Fruit fly (Drosophila melanogaster) whole organism, embryonic: ENCODE results near the gene CG11951.

Experiments
- Atf-2 ChIP-seq: fragments of 200-800 bp; sonication (Bioruptor generic); optimal IDR thresholded peaks from 2 replicates; lab custom pipeline; 2016; ENCODE audit warnings: missing biosample characterization, missing genetic modification characterization
- CG10147 ChIP-seq: fragments of 200-800 bp; sonication (Bioruptor generic); optimal IDR thresholded peaks from 2 replicates; lab custom pipeline; 2019; ENCODE audit warnings: missing biosample characterization, mild to moderate bottlenecking, missing genetic modification characterization, moderate library complexity
- CG10209 ChIP-seq: fragments of 200-800 bp; sonication (Bioruptor generic); optimal IDR thresholded peaks from 3 replicates; lab custom pipeline; 2017; ENCODE audit warnings: missing biosample characterization, mild to moderate bottlenecking, missing genetic modification characterization, missing genetic modification reagents
- CG1024 ChIP-seq: fragments of 200-800 bp; sonication (Bioruptor generic); IDR thresholded peaks from 2 replicates; pipeline ENCODE4 v1.3.6; 2022; ENCODE audit warnings: missing biosample characterization, missing genetic modification characterization
- CG10654 ChIP-seq: fragments of 200-800 bp; sonication (Bioruptor generic); optimal IDR thresholded peaks from 2 replicates; lab custom pipeline; 2016; ENCODE audit warnings: missing biosample characterization, missing genetic modification characterization
- CG11560 ChIP-seq: fragments of 200-800 bp; sonication (Bioruptor generic); IDR thresholded peaks from 3 replicates; pipeline ENCODE4 v1.3.6; 2022; ENCODE audit warnings: missing biosample characterization, missing genetic modification characterization
- CG12071 ChIP-seq: fragments of 200-800 bp; sonication (Bioruptor generic); optimal IDR thresholded peaks from 3 replicates; lab custom pipeline; 2018; ENCODE audit warnings: missing biosample characterization, mild to moderate bottlenecking, missing genetic modification characterization
- CG1233 ChIP-seq: fragments of 200-800 bp; sonication (Bioruptor generic); optimal IDR thresholded peaks from 4 replicates; lab custom pipeline; 2018; ENCODE audit warnings: missing biosample characterization, mild to moderate bottlenecking, missing genetic modification characterization
- CG12942 ChIP-seq: fragments of 200-800 bp; sonication (Bioruptor generic); optimal IDR thresholded peaks from 3 replicates; lab custom pipeline; 2016; ENCODE audit warnings: missing biosample characterization, missing genetic modification characterization
- CG13296 ChIP-seq: fragments of 200-800 bp; sonication (Bioruptor generic); optimal IDR thresholded peaks from 3 replicates; lab custom pipeline; 2018; ENCODE audit warnings: missing biosample characterization, mild to moderate bottlenecking, missing genetic modification characterization
- CG1529 ChIP-seq: fragments of 200-800 bp; sonication (Bioruptor generic); optimal IDR thresholded peaks from 3 replicates; lab custom pipeline; 2018; ENCODE audit warnings: missing biosample characterization, missing genetic modification characterization
- CG1602 ChIP-seq: fragments of 200-800 bp; sonication (Bioruptor generic); optimal IDR thresholded peaks from 3 replicates; lab custom pipeline; 2016; ENCODE audit warnings: missing biosample characterization, missing genetic modification characterization
- CG17359 ChIP-seq: fragments of 200-800 bp; sonication (Bioruptor generic); optimal IDR thresholded peaks from 3 replicates; lab custom pipeline; 2018; ENCODE audit warnings: missing biosample characterization, mild to moderate bottlenecking, missing genetic modification characterization, moderate library complexity
- CG3065 ChIP-seq: fragments of 200-800 bp; sonication (Bioruptor generic); optimal IDR thresholded peaks from 2 replicates; lab custom pipeline; 2016; ENCODE audit warnings: missing biosample characterization, missing genetic modification characterization
- CG31441 ChIP-seq: fragments of 200-800 bp; sonication (Bioruptor generic); IDR thresholded peaks from 2 replicates; pipeline ENCODE4 v1.3.6; 2022; ENCODE audit warnings: missing biosample characterization, missing genetic modification characterization
- CG4424 ChIP-seq: fragments of 200-800 bp; sonication (Bioruptor generic); optimal IDR thresholded peaks from 3 replicates; lab custom pipeline; 2016; ENCODE audit warnings: missing biosample characterization, missing genetic modification characterization
- CG5953 ChIP-seq: fragments of 200-800 bp; sonication (Bioruptor generic); IDR thresholded peaks from 2 replicates; pipeline ENCODE4 v1.3.6; 2022; ENCODE audit warnings: missing biosample characterization, missing genetic modification characterization
- CG7786 ChIP-seq: fragments of 200-800 bp; sonication (Bioruptor generic); optimal IDR thresholded peaks from 2 replicates; lab custom pipeline; 2016; ENCODE audit warnings: missing biosample characterization, missing genetic modification characterization
- CG9817 ChIP-seq: fragments of 200-800 bp; sonication (Bioruptor generic); optimal IDR thresholded peaks from 2 replicates; lab custom pipeline; 2018; ENCODE audit warnings: missing biosample characterization, mild to moderate bottlenecking, missing genetic modification characterization, moderate library complexity
- Chrac-16 ChIP-seq: fragments of 200-800 bp; sonication (Bioruptor generic); optimal IDR thresholded peaks from 3 replicates; lab custom pipeline; 2016; ENCODE audit warnings: missing biosample characterization, missing genetic modification characterization
- CoRest ChIP-seq: fragments of 200-800 bp; sonication (Bioruptor generic); optimal IDR thresholded peaks from 3 replicates; lab custom pipeline; 2018; ENCODE audit warnings: missing biosample characterization, mild to moderate bottlenecking, missing genetic modification characterization, moderate library complexity
- Dfd ChIP-seq, 2 experiments: fragments of >200 bp; optimal IDR thresholded peaks; 2 replicates each; lab custom pipeline; 2017; ENCODE audit warnings: missing biosample characterization in 2 of 2, missing genetic modification characterization in 2 of 2
- ERR ChIP-seq: fragments of 200-800 bp; sonication (Bioruptor generic); optimal IDR thresholded peaks from 2 replicates; lab custom pipeline; 2016; ENCODE audit warnings: missing biosample characterization, missing genetic modification characterization
- HmgZ ChIP-seq: fragments of 200-800 bp; sonication (Bioruptor generic); optimal IDR thresholded peaks from 2 replicates; lab custom pipeline; 2018; ENCODE audit warnings: missing biosample characterization, mild to moderate bottlenecking, missing genetic modification characterization
- Lpt ChIP-seq: fragments of >200 bp; optimal IDR thresholded peaks from 2 replicates; lab custom pipeline; 2018; ENCODE audit warnings: missing biosample characterization, missing genetic modification characterization
- Mes4 ChIP-seq: fragments of 200-800 bp; sonication (Bioruptor generic); optimal IDR thresholded peaks from 2 replicates; lab custom pipeline; 2016; ENCODE audit warnings: missing biosample characterization, missing genetic modification characterization
- NK7.1 ChIP-seq: fragments of 200-800 bp; sonication (Bioruptor generic); optimal IDR thresholded peaks from 3 replicates; lab custom pipeline; 2016; ENCODE audit warnings: missing biosample characterization, missing genetic modification characterization
- Oli ChIP-seq: fragments of 200-800 bp; sonication (Bioruptor generic); optimal IDR thresholded peaks from 2 replicates; lab custom pipeline; 2018; ENCODE audit warnings: missing biosample characterization, mild to moderate bottlenecking, missing genetic modification characterization, moderate library complexity
- Rfx ChIP-seq: fragments of 200-800 bp; sonication (Bioruptor generic); IDR thresholded peaks from 2 replicates; pipeline ENCODE4 v1.3.6; 2022; ENCODE audit warnings: missing biosample characterization, missing genetic modification characterization
- Six4 ChIP-seq: fragments of 200-800 bp; sonication (Bioruptor generic); optimal IDR thresholded peaks from 2 replicates; lab custom pipeline; 2016; ENCODE audit warnings: missing biosample characterization, missing genetic modification characterization
- ase ChIP-seq: fragments of 200-800 bp; sonication (Bioruptor generic); IDR thresholded peaks from 3 replicates; pipeline ENCODE4 v1.3.6; 2022; ENCODE audit warnings: missing biosample characterization, missing genetic modification characterization
- az2 ChIP-seq: fragments of 200-800 bp; sonication (Bioruptor generic); optimal IDR thresholded peaks from 3 replicates; lab custom pipeline; 2016; ENCODE audit warnings: missing biosample characterization, missing genetic modification characterization
- chm ChIP-seq: fragments of 200-800 bp; sonication (Bioruptor generic); IDR thresholded peaks from 2 replicates; pipeline ENCODE4 v1.3.6; 2022; ENCODE audit warnings: missing biosample characterization, missing genetic modification characterization
- crp ChIP-seq, 2 experiments: fragments of 200-800 bp; sonication (Bioruptor generic); optimal IDR thresholded peaks; 2 replicates in 1 of 2; 3 replicates in 1 of 2; lab custom pipeline; 2017; ENCODE audit warnings: missing biosample characterization in 2 of 2, missing genetic modification characterization in 2 of 2, mild to moderate bottlenecking in 1 of 2, moderate library complexity in 1 of 2
- dmrt99B ChIP-seq: fragments of 200-800 bp; sonication (Bioruptor generic); optimal IDR thresholded peaks from 2 replicates; lab custom pipeline; 2018; ENCODE audit warnings: missing biosample characterization, mild to moderate bottlenecking, missing genetic modification characterization, moderate library complexity
- dysf ChIP-seq: fragments of 200-800 bp; sonication (Bioruptor generic); IDR thresholded peaks from 3 replicates; pipeline ENCODE4 v1.3.6; 2022; ENCODE audit warnings: missing biosample characterization, missing genetic modification characterization
- fd3F ChIP-seq: fragments of 200-800 bp; sonication (Bioruptor generic); optimal IDR thresholded peaks from 2 replicates; lab custom pipeline; 2018; ENCODE audit warnings: missing biosample characterization, mild to moderate bottlenecking, missing genetic modification characterization, moderate library complexity
- gcm ChIP-seq: fragments of 200-800 bp; sonication (Bioruptor generic); optimal IDR thresholded peaks from 2 replicates; lab custom pipeline; 2019; ENCODE audit warnings: missing biosample characterization, mild to moderate bottlenecking, missing genetic modification characterization, moderate library complexity
- inv ChIP-seq: fragments of 200-800 bp; sonication (Bioruptor generic); IDR thresholded peaks from 2 replicates; pipeline ENCODE4 v1.3.6; 2022; ENCODE audit warnings: missing biosample characterization, missing genetic modification characterization; ENCODE audit not compliant: partially characterized antibody
- klu ChIP-seq: fragments of 200-800 bp; sonication (Bioruptor generic); IDR thresholded peaks from 2 replicates; pipeline ENCODE4 v1.3.6; 2022; ENCODE audit warnings: missing biosample characterization, missing genetic modification characterization
- oc ChIP-seq: fragments of 200-800 bp; sonication (Bioruptor generic); optimal IDR thresholded peaks from 2 replicates; lab custom pipeline; 2018; ENCODE audit warnings: missing biosample characterization, mild to moderate bottlenecking, missing genetic modification characterization, moderate library complexity
- onecut ChIP-seq: fragments of 200-800 bp; sonication (Bioruptor generic); IDR thresholded peaks from 2 replicates; pipeline ENCODE4 v1.3.6; 2022; ENCODE audit warnings: missing biosample characterization, missing genetic modification characterization
- peb ChIP-seq: fragments of 200-800 bp; sonication (Bioruptor generic); IDR thresholded peaks from 2 replicates; pipeline ENCODE4 v1.3.6; 2022; ENCODE audit warnings: missing biosample characterization, missing genetic modification characterization
- pita ChIP-seq: fragments of 200-800 bp; sonication (Bioruptor generic); optimal IDR thresholded peaks from 2 replicates; lab custom pipeline; 2017; ENCODE audit warnings: missing biosample characterization, mild to moderate bottlenecking, missing genetic modification characterization
- sc ChIP-seq, 3 experiments: fragments of >200 bp in 2 of 3; fragments of 200-800 bp in 1 of 3; sonication (Bioruptor generic) in 1 of 3; optimal IDR thresholded peaks; 2 replicates in 2 of 3; 3 replicates in 1 of 3; lab custom pipeline; 2017; ENCODE audit warnings: mild to moderate bottlenecking in 1 of 3, missing biosample characterization in 1 of 3, missing genetic modification characterization in 1 of 3, missing genetic modification reagents in 1 of 3
- sd ChIP-seq: fragments of 200-800 bp; sonication (Bioruptor generic); optimal IDR thresholded peaks from 3 replicates; lab custom pipeline; 2018; ENCODE audit warnings: missing biosample characterization, mild to moderate bottlenecking, missing genetic modification characterization, moderate library complexity
- sisA ChIP-seq: fragments of 200-800 bp; sonication (Bioruptor generic); IDR thresholded peaks from 2 replicates; pipeline ENCODE4 v1.3.6; 2022; ENCODE audit warnings: missing biosample characterization, missing genetic modification characterization
- sqz ChIP-seq: fragments of 200-800 bp; sonication (Bioruptor generic); optimal IDR thresholded peaks from 3 replicates; lab custom pipeline; 2018; ENCODE audit warnings: missing biosample characterization, mild to moderate bottlenecking, missing genetic modification characterization
- wek ChIP-seq: fragments of 200-800 bp; sonication (Bioruptor generic); optimal IDR thresholded peaks from 3 replicates; lab custom pipeline; 2018; ENCODE audit warnings: missing biosample characterization, mild to moderate bottlenecking, missing genetic modification characterization, moderate library complexity
- z ChIP-seq: fragments of 200-800 bp; sonication (Bioruptor generic); IDR thresholded peaks from 3 replicates; pipeline ENCODE4 v1.3.6; 2022; ENCODE audit warnings: missing biosample characterization, missing genetic modification characterization
- zf30C ChIP-seq: fragments of 200-800 bp; sonication (Bioruptor generic); optimal IDR thresholded peaks from 3 replicates; lab custom pipeline; 2018; ENCODE audit warnings: missing biosample characterization, mild to moderate bottlenecking, missing genetic modification characterization

The CG11951 gene

DNA sequence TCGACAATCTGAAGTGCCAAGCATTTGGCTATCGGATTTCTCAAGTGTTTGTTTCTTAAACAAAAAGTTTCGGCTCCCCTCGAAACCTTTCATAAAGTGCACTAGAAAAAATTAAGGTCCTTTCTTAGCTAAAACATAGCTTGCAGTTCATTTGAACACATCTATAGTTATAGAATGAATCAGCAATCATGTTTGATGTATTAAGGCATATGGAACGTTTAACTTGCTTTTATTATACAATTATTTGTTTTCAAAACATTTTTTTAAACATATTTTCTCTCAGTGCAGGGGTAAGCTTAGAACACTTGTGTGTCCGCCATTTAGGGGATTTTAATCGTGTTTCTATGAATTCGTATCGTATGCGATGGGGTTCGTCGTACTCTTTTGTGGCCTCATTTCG lies 36.1 kb upstream of the CG11951 start (continued):
- TF ChIP-seq CG1602 (GFP tag; lab: Kevin White, UChicago) (peak; percentile 67), chm (GFP tag; lab: Robert Waterston, UW) (peak; percentile 58; the same call in 1 of the 2 replicates), CG31441 (GFP tag; lab: Robert Waterston, UW) (peak; percentile 64), CG12071 (GFP tag; lab: Kevin White, UChicago) (peak; percentile 36), pita (no peak), Oli (tag; lab: Kevin White, UChicago) (peak; percentile 75), CG10147 (GFP tag; lab: Kevin White, UChicago) (no peak), zf30C (GFP tag; lab: Kevin White, UChicago) (peak; percentile 56), fd3F (GFP tag; lab: Kevin White, UChicago) (peak; percentile 1), ase (GFP tag; lab: Robert Waterston, UW) (peak; percentile 31; the same call in 1 of the 3 replicates), inv (no peak), CG9817 (tag; lab: Kevin White, UChicago) (peak; percentile 30), HmgZ (tag; lab: Kevin White, UChicago) (peak; percentile 17), oc (tag; lab: Kevin White, UChicago) (peak; percentile 80), dysf (GFP tag; lab: Robert Waterston, UW) (peak; percentile 70), CG11560 (tag; lab: Robert Waterston, UW) (no peak), Dfd (GFP tag; optimal IDR thresholded peaks at IDR 0.05; lab: Kevin White, UChicago) (no peak), CG4424 (GFP tag; lab: Kevin White, UChicago) (peak; percentile 49), CG13296 (GFP tag; lab: Kevin White, UChicago) (no peak), CoRest (peak; percentile 83), peb (GFP tag; lab: Robert Waterston, UW) (peak; percentile 39; the same call in 1 of the 2 replicates), Atf-2 (GFP tag; lab: Kevin White, UChicago) (peak; percentile 25), CG1529 (peak; percentile 77), CG1233 (peak; percentile 21), ERR (GFP tag; lab: Kevin White, UChicago) (no peak), dmrt99B (tag; lab: Kevin White, UChicago) (peak; percentile 67), CG1024 (GFP tag; lab: Robert Waterston, UW) (0 out of 2 replicates have a peak, but pooled peaks have one; percentile 33), onecut (GFP tag; lab: Robert Waterston, UW) (peak; percentile 63), NK7.1 (no peak), sqz (GFP tag; lab: Kevin White, UChicago) (peak; percentile 44), klu (no peak), CG10654 (peak; percentile 43), crp (GFP tag; optimal IDR thresholded peaks at IDR 0.05; lab: Kevin White, UChicago) (no peak), CG17359 (tag; lab: Kevin White, UChicago) (peak; percentile 73), sc (optimal IDR thresholded peaks at IDR 0.05; lab: Kevin White, UChicago) (no peak), sc (GFP tag; optimal IDR thresholded peaks at IDR 0.05; lab: Kevin White, UChicago) (peak; percentile 76), Rfx (peak; percentile 59), Six4 (peak; percentile 64), CG5953 (GFP tag; lab: Robert Waterston, UW) (no peak), CG10209 (GFP tag; lab: Kevin White, UChicago) (peak; percentile 65), az2 (GFP tag; lab: Kevin White, UChicago) (peak; percentile 71), Chrac-16 (GFP tag; lab: Kevin White, UChicago) (peak; percentile 48), wek (GFP tag; lab: Kevin White, UChicago) (no peak), z (GFP tag; lab: Robert Waterston, UW) (no peak), sisA (peak; percentile 46), Mes4 (peak; percentile 42), CG7786 (GFP tag; lab: Kevin White, UChicago) (peak; percentile 59), Lpt (GFP tag; lab: Kevin White, UChicago) (no peak), sd (no peak), CG3065 (GFP tag; lab: Kevin White, UChicago) (peak; percentile 20), gcm (peak; percentile 38), CG12942 (GFP tag; lab: Kevin White, UChicago) (peak; percentile 35)
